Worm (Caenorhabditis elegans): ENCODE data around the gene mltn-10.

DNA sequence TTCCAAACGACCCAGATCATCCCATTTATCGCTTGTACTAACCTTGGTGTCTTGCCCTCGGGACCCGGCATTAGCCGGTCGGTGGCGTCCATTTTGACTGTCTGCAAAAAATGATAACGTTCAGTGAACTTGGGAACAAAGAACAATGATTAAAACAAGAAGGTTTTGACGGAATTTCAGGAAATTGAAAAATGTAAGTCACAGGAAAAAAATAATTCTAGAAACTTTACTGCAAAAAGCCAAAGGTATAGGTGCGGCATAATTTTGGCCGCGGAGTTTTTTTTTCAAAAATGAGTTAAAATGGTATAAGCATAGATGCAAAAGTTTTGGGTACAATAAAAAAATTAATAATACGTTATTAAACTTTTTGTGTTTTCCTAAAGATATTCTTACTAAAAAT is 21.1 kb downstream of the mltn-10 start, which contains the start of gene atgp-2:
- TF ChIP-seq lin-39 (tag; optimal IDR thresholded peaks at IDR 0.05): no peak
- TF ChIP-seq jun-1 (tag; optimal IDR thresholded peaks at IDR 0.05): no peak
- no peak for TF ChIP-seq skn-1 (tag; optimal IDR thresholded peaks at IDR 0.05)
- no peak for TF ChIP-seq unc-62 (GFP tag; optimal IDR thresholded peaks at IDR 0.05)
- TF ChIP-seq nhr-11 (tag; optimal IDR thresholded peaks at IDR 0.05): no peak

All from whole organism, L3 larva.